Worm (Caenorhabditis elegans): ENCODE data around the gene F21C10.11.

- TF ChIP-seq F22D6.2 (tag; optimal IDR thresholded peaks at IDR 0.05) (no peak), nhr-27 (tag; optimal IDR thresholded peaks at IDR 0.05) (no peak), nfya-2 (GFP tag; IDR thresholded peaks at IDR 0.05) (no peak)
These were observed 31.1 kb upstream of the F21C10.11 start, which contains the start of gene T27E4.1 for ce11 chrV:9092209-9092608.

Measured in whole organism, young adult.